Worm (Caenorhabditis elegans) whole organism, L4 larva: Measurements from ENCODE around the gene col-71.

Source experiments
- aha-1 ChIP-seq: fragments of 150-350 bp; peaks from one replicate; lab custom pipeline; 2014; ENCODE audit warnings: missing biosample characterization, missing genetic modification characterization
- ama-1 ChIP-seq: fragments of 150-350 bp; optimal IDR thresholded peaks from 2 replicates; lab custom pipeline; 2014; ENCODE audit warnings: inconsistent platforms, mixed read lengths
- daf-12 ChIP-seq: fragments of 150-350 bp; optimal IDR thresholded peaks from 2 replicates; lab custom pipeline; 2014; ENCODE audit warnings: missing biosample characterization, missing genetic modification reagents, missing genetic modification characterization
- egl-27 ChIP-seq: sonication (generic microtip); optimal IDR thresholded peaks from 3 replicates; lab custom pipeline; 2017; ENCODE audit warnings: missing biosample characterization, missing genetic modification reagents, missing genetic modification characterization
- hlh-30 ChIP-seq: sonication (generic microtip); optimal IDR thresholded peaks from 2 replicates; lab custom pipeline; 2017; ENCODE audit warnings: antibody characterized with exemption, mild to moderate bottlenecking, missing genetic modification characterization, missing compliant biosample characterization; ENCODE audit not compliant: insufficient read depth
- lin-13 ChIP-seq: fragments of 150-350 bp; optimal IDR thresholded peaks from 2 replicates; lab custom pipeline; 2014; ENCODE audit warnings: missing biosample characterization, missing genetic modification reagents, missing genetic modification characterization
- pha-4 ChIP-seq, 2 experiments: fragments of 150-350 bp in 1 of 2; fragments of 200-800 bp in 1 of 2; sonication (Bioruptor generic) in 1 of 2; IDR thresholded peaks in 1 of 2; optimal IDR thresholded peaks in 1 of 2; 2 replicates each; pipeline versions ENCODE4 v1.3.6 to Lab custom; 2014 to 2022; ENCODE audit warnings: missing genetic modification characterization in 2 of 2, missing genetic modification reagents in 2 of 2, missing biosample characterization in 1 of 2, missing compliant biosample characterization in 1 of 2
- php-3 ChIP-seq: fragments of 200-800 bp; sonication (Bioruptor generic); IDR thresholded peaks from 2 replicates; pipeline ENCODE4 v1.3.6; 2022; ENCODE audit warnings: missing genetic modification reagents, missing genetic modification characterization, missing compliant biosample characterization
- saeg-2 ChIP-seq: fragments of 200-800 bp; sonication (Bioruptor generic); IDR thresholded peaks from 2 replicates; pipeline ENCODE4 v1.3.6; 2022; ENCODE audit warnings: missing genetic modification reagents, missing genetic modification characterization, missing compliant biosample characterization
- snpc-1.2 ChIP-seq: fragments of 200-800 bp; sonication (Bioruptor generic); IDR thresholded peaks from 2 replicates; pipeline ENCODE4 v1.3.6; 2022; ENCODE audit warnings: missing genetic modification reagents, missing genetic modification characterization, missing compliant biosample characterization

DNA sequence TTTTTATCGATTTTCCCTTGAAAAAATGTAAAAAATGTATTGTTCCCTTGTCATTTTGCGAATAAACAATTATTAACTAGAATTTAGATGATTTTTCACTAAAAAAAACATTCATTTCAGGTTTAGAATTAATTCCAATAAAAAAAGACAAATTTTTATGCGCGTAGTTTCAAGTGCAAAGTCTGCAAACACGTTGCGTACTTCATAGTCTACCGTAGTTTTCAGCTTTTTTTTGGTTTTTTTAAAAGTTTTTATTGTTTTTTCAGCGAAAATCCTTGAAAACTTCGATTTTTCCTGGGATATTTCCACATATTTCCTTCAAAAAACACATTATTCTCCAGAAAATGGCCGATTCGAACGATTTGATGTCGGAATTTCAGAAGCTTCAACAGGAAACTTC is 48.8 kb downstream of the col-71 start, which contains the start of gene C16C8.11:
- TF ChIP-seq ama-1 (no peak), hlh-30 (tag; lab: Kevin White, UChicago) (no peak), snpc-1.2 (GFP tag; lab: Robert Waterston, UW) (no peak), aha-1 (tag; lab: Kevin White, UChicago) (no peak), egl-27 (tag; lab: Kevin White, UChicago) (no peak), saeg-2 (GFP tag; lab: Robert Waterston, UW) (no peak), pha-4 (GFP tag; IDR thresholded peaks at IDR 0.05; lab: Robert Waterston, UW) (no peak), pha-4 (tag; optimal IDR thresholded peaks at IDR 0.05; lab: Kevin White, UChicago) (no peak), daf-12 (no peak), php-3 (GFP tag; lab: Robert Waterston, UW) (no peak), lin-13 (no peak)
